Fruit fly (Drosophila melanogaster): Measurements from ENCODE around the gene pasha.

The pasha gene

dm6 chr3R:31580586-31580994 lies 37.2 kb upstream of the pasha start, which contains the start of the genes pygo and rod (continued):
- peak; percentile 15 for TF ChIP-seq Side (GFP tag; optimal IDR thresholded peaks at IDR 0.05)
- peak; percentile 92 for TF ChIP-seq CG15514 (GFP tag; optimal IDR thresholded peaks at IDR 0.05)
- TF ChIP-seq NC2β (GFP tag; optimal IDR thresholded peaks at IDR 0.05) = peak; percentile 5
- TF ChIP-seq MESR4 (GFP tag; optimal IDR thresholded peaks at IDR 0.05) = peak; percentile 69
- no peak for TF ChIP-seq CG7372 (GFP tag; IDR thresholded peaks at IDR 0.05)
- peak; percentile 94 for TF ChIP-seq CG9797 (GFP tag; optimal IDR thresholded peaks at IDR 0.05)
- TF ChIP-seq slp2 (GFP tag; optimal IDR thresholded peaks at IDR 0.05) = no peak
- TF ChIP-seq CG13287 (GFP tag; IDR thresholded peaks at IDR 0.05; ENCODE audit: partially characterized antibody) = peak; percentile 80
- peak; percentile 67 for TF ChIP-seq unc-4 (GFP tag; IDR thresholded peaks at IDR 0.05; ENCODE audit: partially characterized antibody)
- peak; percentile 72 for TF ChIP-seq HLH4C (GFP tag; IDR thresholded peaks at IDR 0.05; ENCODE audit: partially characterized antibody)
- no peak for TF ChIP-seq CG17912 (GFP tag; optimal IDR thresholded peaks at IDR 0.05)

dm6 chr3R:31588374-31588773 lies 29.4 kb upstream of the pasha start, which contains the start of gene CG1635:
CG1635 (plus strand) TSS chr3R:31588673.
- peak; percentile 94 for TF ChIP-seq CG31365 (tag; optimal IDR thresholded peaks at IDR 0.05)
- peak; percentile 99 for TF ChIP-seq Dip3 (GFP tag; optimal IDR thresholded peaks at IDR 0.05)
- TF ChIP-seq CG2116 (GFP tag; optimal IDR thresholded peaks at IDR 0.05) = peak; percentile 91
- TF ChIP-seq CG3163 (GFP tag; optimal IDR thresholded peaks at IDR 0.05) = peak; percentile 89
- peak; percentile 99 for TF ChIP-seq gro (GFP tag; optimal IDR thresholded peaks at IDR 0.05)
- peak; percentile 100 for TF ChIP-seq Fer3 (tag; optimal IDR thresholded peaks at IDR 0.05)
- TF ChIP-seq B-H1 (GFP tag; IDR thresholded peaks at IDR 0.05) = peak; percentile 98
- TF ChIP-seq shn (GFP tag; optimal IDR thresholded peaks at IDR 0.05) = peak; percentile 97
- TF ChIP-seq CG11456 (GFP tag; IDR thresholded peaks at IDR 0.05) = peak; percentile 99
- TF ChIP-seq pzg (GFP tag; optimal IDR thresholded peaks at IDR 0.05) = peak; percentile 40
- TF ChIP-seq amos (GFP tag; IDR thresholded peaks at IDR 0.05; ENCODE audit: partially characterized antibody) = peak; percentile 58; the same call in 1 of the 2 replicates
- TF ChIP-seq Kr (GFP tag; optimal IDR thresholded peaks at IDR 0.05) = peak; percentile 67
- peak; percentile 99 for TF ChIP-seq wor (GFP tag; IDR thresholded peaks at IDR 0.05)
- TF ChIP-seq CG4820 (GFP tag; optimal IDR thresholded peaks at IDR 0.05) = peak; percentile 98
- TF ChIP-seq Meics (GFP tag; optimal IDR thresholded peaks at IDR 0.05) = peak; percentile 99
- TF ChIP-seq CG1602 (GFP tag; optimal IDR thresholded peaks at IDR 0.05) = peak; percentile 97
- TF ChIP-seq CG34224 (GFP tag; IDR thresholded peaks at IDR 0.05; ENCODE audit: partially characterized antibody) = peak; percentile 87
- peak; percentile 100 for TF ChIP-seq gem (tag; optimal IDR thresholded peaks at IDR 0.05)
- TF ChIP-seq Optix (GFP tag; IDR thresholded peaks at IDR 0.05) = peak; percentile 96
- peak; percentile 98 for TF ChIP-seq CG31224 (GFP tag; IDR thresholded peaks at IDR 0.05)
- TF ChIP-seq ATbp (GFP tag; optimal IDR thresholded peaks at IDR 0.05) = peak; percentile 99
- peak; percentile 98 for TF ChIP-seq CG11504 (tag; optimal IDR thresholded peaks at IDR 0.05)
- peak; percentile 99 for TF ChIP-seq slbo (GFP tag; IDR thresholded peaks at IDR 0.05)
- peak; percentile 98 for TF ChIP-seq Side (GFP tag; optimal IDR thresholded peaks at IDR 0.05)
- no peak for TF ChIP-seq h (optimal IDR thresholded peaks at IDR 0.05)
- peak; percentile 92 for TF ChIP-seq Nf-YB (GFP tag; optimal IDR thresholded peaks at IDR 0.05)
- TF ChIP-seq so (GFP tag; IDR thresholded peaks at IDR 0.05) = peak; percentile 100
- TF ChIP-seq CG6689 (GFP tag; IDR thresholded peaks at IDR 0.05) = peak; percentile 99
- TF ChIP-seq HLH3B (GFP tag; IDR thresholded peaks at IDR 0.05) = peak; percentile 100
- TF ChIP-seq nerfin-2 (GFP tag; IDR thresholded peaks at IDR 0.05; ENCODE audit: partially characterized antibody) = peak; percentile 74
- TF ChIP-seq D (optimal IDR thresholded peaks at IDR 0.05) = no peak
- peak; percentile 99 for TF ChIP-seq D (GFP tag; optimal IDR thresholded peaks at IDR 0.05)
- TF ChIP-seq CG15479 (GFP tag; optimal IDR thresholded peaks at IDR 0.05) = peak; percentile 85
- TF ChIP-seq CG10366 (GFP tag; IDR thresholded peaks at IDR 0.05) = peak; percentile 99
- peak; percentile 99 for TF ChIP-seq gce (GFP tag; IDR thresholded peaks at IDR 0.05)
- peak; percentile 96 for TF ChIP-seq CG9437 (GFP tag; optimal IDR thresholded peaks at IDR 0.05)
- peak; percentile 97 for TF ChIP-seq nmo (GFP tag; optimal IDR thresholded peaks at IDR 0.05)
- peak; percentile 96 for TF ChIP-seq CG1647 (GFP tag; optimal IDR thresholded peaks at IDR 0.05)
- TF ChIP-seq HmgD (GFP tag; optimal IDR thresholded peaks at IDR 0.05) = peak; percentile 92
- peak; percentile 74 to 87 for TF ChIP-seq insv (GFP tag; optimal IDR thresholded peaks at IDR 0.05)

All from whole organism, embryonic.